Worm (Caenorhabditis elegans) whole organism, late embryonic: ENCODE data around the gene F27D9.7.

Source experiments
- ceh-34 ChIP-seq: sonication (generic microtip); optimal IDR thresholded peaks from 2 replicates; lab custom pipeline; 2016; ENCODE audit warnings: mild to moderate bottlenecking, missing genetic modification characterization, missing compliant biosample characterization
- fkh-10 ChIP-seq: fragments of 150-350 bp; optimal IDR thresholded peaks from 2 replicates; lab custom pipeline; 2014; ENCODE audit warnings: missing biosample characterization, missing genetic modification reagents, missing genetic modification characterization
- hlh-8 ChIP-seq: sonication (generic microtip); optimal IDR thresholded peaks from 2 replicates; lab custom pipeline; 2016; ENCODE audit warnings: missing genotype, missing genetic modification characterization, missing compliant biosample characterization
- nhr-11 ChIP-seq: fragments of 150-350 bp; optimal IDR thresholded peaks from 2 replicates; lab custom pipeline; 2014; ENCODE audit warnings: missing biosample characterization, missing genetic modification characterization
- sox-4 ChIP-seq: sonication (generic microtip); optimal IDR thresholded peaks from 2 replicates; lab custom pipeline; 2017; ENCODE audit warnings: mild to moderate bottlenecking, missing genetic modification characterization, inconsistent platforms, missing compliant biosample characterization
- tbx-2 ChIP-seq: sonication (generic microtip); optimal IDR thresholded peaks from 2 replicates; lab custom pipeline; 2016; ENCODE audit warnings: missing genetic modification characterization, missing compliant biosample characterization

- TF ChIP-seq ceh-34 (no peak), nhr-11 (tag; lab: Kevin White, UChicago) (no peak), tbx-2 (tag; lab: Kevin White, UChicago) (no peak), sox-4 (tag; lab: Kevin White, UChicago) (no peak), fkh-10 (GFP tag; lab: Kevin White, UChicago) (no peak), hlh-8 (no peak)
Measured at ce11 chrX:7662532-7662931, 8.0 kb downstream of the F27D9.7 start.
